Fruit fly (Drosophila melanogaster) whole organism, embryonic: ENCODE results near the gene CG46059.
A peak's percentile ranks its signal among the peaks of the same experiment; 100 is the strongest.

Source experiments
- ATbp ChIP-seq: fragments of 200-800 bp; sonication (Bioruptor generic); optimal IDR thresholded peaks from 2 replicates; lab custom pipeline; 2017; ENCODE audit warnings: missing biosample characterization, mild to moderate bottlenecking, missing genetic modification characterization, missing genetic modification reagents
- CG11398 ChIP-seq: fragments of 200-800 bp; sonication (Bioruptor generic); optimal IDR thresholded peaks from 2 replicates; lab custom pipeline; 2016; ENCODE audit warnings: missing biosample characterization, missing genetic modification characterization
- CG11560 ChIP-seq: fragments of 200-800 bp; sonication (Bioruptor generic); IDR thresholded peaks from 3 replicates; pipeline ENCODE4 v1.3.6; 2022; ENCODE audit warnings: missing biosample characterization, missing genetic modification characterization
- CG12299 ChIP-seq: fragments of 200-800 bp; sonication (Bioruptor generic); optimal IDR thresholded peaks from 2 replicates; lab custom pipeline; 2018; ENCODE audit warnings: missing biosample characterization, mild to moderate bottlenecking, missing genetic modification characterization
- CG12744 ChIP-seq: fragments of 200-800 bp; sonication (Bioruptor generic); optimal IDR thresholded peaks from 2 replicates; lab custom pipeline; 2016; ENCODE audit warnings: missing biosample characterization, missing genetic modification characterization
- CG14667 ChIP-seq: fragments of 200-800 bp; sonication (Bioruptor generic); IDR thresholded peaks from 2 replicates; pipeline ENCODE4 v1.3.6; 2022; ENCODE audit warnings: missing biosample characterization, missing genetic modification characterization
- CG17385 ChIP-seq: fragments of 200-800 bp; sonication (Bioruptor generic); optimal IDR thresholded peaks from 3 replicates; lab custom pipeline; 2018; ENCODE audit warnings: missing biosample characterization, mild to moderate bottlenecking, missing genetic modification characterization
- CG17802 ChIP-seq: fragments of 200-800 bp; sonication (Bioruptor generic); optimal IDR thresholded peaks from 2 replicates; lab custom pipeline; 2018; ENCODE audit warnings: missing biosample characterization, mild to moderate bottlenecking, missing genetic modification characterization, moderate library complexity
- CG17829 ChIP-seq: fragments of 200-800 bp; optimal IDR thresholded peaks from 2 replicates; lab custom pipeline; 2019; ENCODE audit warnings: missing biosample characterization, mild to moderate bottlenecking, missing genetic modification characterization, moderate library complexity
- CG17912 ChIP-seq: fragments of 200-800 bp; sonication (Bioruptor generic); optimal IDR thresholded peaks from 2 replicates; lab custom pipeline; 2018; ENCODE audit warnings: missing biosample characterization, mild to moderate bottlenecking, missing genetic modification characterization
- CG18619 ChIP-seq: fragments of 200-800 bp; sonication (Bioruptor generic); optimal IDR thresholded peaks from 3 replicates; lab custom pipeline; 2017; ENCODE audit warnings: missing biosample characterization, mild to moderate bottlenecking, missing genetic modification characterization
- CG30020 ChIP-seq: fragments of 200-800 bp; optimal IDR thresholded peaks from 2 replicates; lab custom pipeline; 2019; ENCODE audit warnings: missing biosample characterization, mild to moderate bottlenecking, missing genetic modification characterization, moderate library complexity
- CG3065 ChIP-seq: fragments of 200-800 bp; sonication (Bioruptor generic); optimal IDR thresholded peaks from 2 replicates; lab custom pipeline; 2016; ENCODE audit warnings: missing biosample characterization, missing genetic modification characterization
- CG7357 ChIP-seq: fragments of 200-800 bp; sonication (Bioruptor generic); IDR thresholded peaks from 3 replicates; pipeline ENCODE4 v1.3.6; 2022; ENCODE audit warnings: missing biosample characterization, missing genetic modification characterization
- CG8388 ChIP-seq: fragments of 200-800 bp; sonication (Bioruptor generic); optimal IDR thresholded peaks from 2 replicates; lab custom pipeline; 2019; ENCODE audit warnings: missing biosample characterization, mild to moderate bottlenecking, missing genetic modification characterization, moderate library complexity
- CG8765 ChIP-seq: fragments of 200-800 bp; sonication (Bioruptor generic); IDR thresholded peaks from 2 replicates; pipeline ENCODE4 v1.3.6; 2022; ENCODE audit warnings: missing biosample characterization, missing genetic modification characterization
- CG8944 ChIP-seq: fragments of 200-800 bp; sonication (Bioruptor generic); optimal IDR thresholded peaks from 3 replicates; lab custom pipeline; 2016; ENCODE audit warnings: missing biosample characterization, missing genetic modification characterization
- CG9437 ChIP-seq: fragments of 200-800 bp; sonication (Bioruptor generic); optimal IDR thresholded peaks from 2 replicates; lab custom pipeline; 2018; ENCODE audit warnings: missing biosample characterization, mild to moderate bottlenecking, missing genetic modification characterization
- Camta ChIP-seq: fragments of 200-800 bp; sonication (Bioruptor generic); optimal IDR thresholded peaks from 2 replicates; lab custom pipeline; 2016; ENCODE audit warnings: missing biosample characterization, missing genetic modification characterization
- CrebB ChIP-seq: fragments of 200-800 bp; sonication (Bioruptor generic); optimal IDR thresholded peaks from 3 replicates; lab custom pipeline; 2018; ENCODE audit warnings: missing biosample characterization, mild to moderate bottlenecking, missing genetic modification characterization
- Dad ChIP-seq: fragments of 200-800 bp; sonication (Bioruptor generic); optimal IDR thresholded peaks from 3 replicates; lab custom pipeline; 2016; ENCODE audit warnings: missing biosample characterization, missing genetic modification characterization
- Deaf1 ChIP-seq: fragments of 200-800 bp; optimal IDR thresholded peaks from 3 replicates; lab custom pipeline; 2019; ENCODE audit warnings: missing biosample characterization, mild to moderate bottlenecking, missing genetic modification characterization, moderate library complexity
- Dip3 ChIP-seq: fragments of 200-800 bp; sonication (Bioruptor generic); optimal IDR thresholded peaks from 3 replicates; lab custom pipeline; 2016; ENCODE audit warnings: missing biosample characterization, missing genetic modification characterization
- Dp ChIP-seq: fragments of 200-800 bp; sonication (Bioruptor generic); optimal IDR thresholded peaks from 2 replicates; lab custom pipeline; 2018; ENCODE audit warnings: missing biosample characterization, mild to moderate bottlenecking, missing genetic modification characterization, moderate library complexity
- Hey ChIP-seq: fragments of 200-800 bp; sonication (Bioruptor generic); optimal IDR thresholded peaks from 3 replicates; lab custom pipeline; 2018; ENCODE audit warnings: missing biosample characterization, mild to moderate bottlenecking, missing genetic modification characterization
- Hmr ChIP-seq: fragments of 200-800 bp; sonication (Bioruptor generic); optimal IDR thresholded peaks from 3 replicates; lab custom pipeline; 2017; ENCODE audit warnings: mild to moderate bottlenecking, missing biosample characterization, missing genetic modification reagents, missing genetic modification characterization
- Lim3 ChIP-seq: fragments of 200-800 bp; sonication (Bioruptor generic); IDR thresholded peaks from 2 replicates; pipeline ENCODE4 v1.3.6; 2022; ENCODE audit warnings: missing biosample characterization, missing genetic modification characterization
- Med ChIP-seq: fragments of 200-800 bp; sonication (Bioruptor generic); peaks from one replicate; lab custom pipeline; 2016; ENCODE audit warnings: missing biosample characterization, missing genetic modification characterization, mild to moderate bottlenecking, inconsistent platforms, moderate library complexity
- Myb ChIP-seq: fragments of 200-800 bp; sonication (Bioruptor generic); optimal IDR thresholded peaks from 2 replicates; lab custom pipeline; 2016; ENCODE audit warnings: missing biosample characterization, missing genetic modification characterization
- bsh ChIP-seq, 2 experiments: fragments of 200-800 bp; sonication (Bioruptor generic); optimal IDR thresholded peaks; 2 replicates each; lab custom pipeline; 2017 to 2018; ENCODE audit warnings: mild to moderate bottlenecking in 2 of 2, missing biosample characterization in 2 of 2, missing genetic modification characterization in 2 of 2, moderate library complexity in 1 of 2
- chn ChIP-seq: fragments of 200-800 bp; sonication (Bioruptor generic); optimal IDR thresholded peaks from 2 replicates; lab custom pipeline; 2016; ENCODE audit warnings: missing biosample characterization, missing genetic modification characterization
- crc ChIP-seq: fragments of 200-800 bp; sonication (Bioruptor generic); optimal IDR thresholded peaks from 2 replicates; lab custom pipeline; 2016; ENCODE audit warnings: missing biosample characterization, missing genetic modification characterization
- crol ChIP-seq: fragments of 200-800 bp; sonication (Bioruptor generic); IDR thresholded peaks from 2 replicates; pipeline ENCODE4 v1.3.6; 2022; ENCODE audit warnings: missing biosample characterization, missing genetic modification characterization
- exex ChIP-seq: fragments of 200-800 bp; sonication (Bioruptor generic); optimal IDR thresholded peaks from 4 replicates; lab custom pipeline; 2018; ENCODE audit warnings: missing biosample characterization, mild to moderate bottlenecking, missing genetic modification characterization, moderate library complexity
- gcm ChIP-seq: fragments of 200-800 bp; sonication (Bioruptor generic); optimal IDR thresholded peaks from 2 replicates; lab custom pipeline; 2019; ENCODE audit warnings: missing biosample characterization, mild to moderate bottlenecking, missing genetic modification characterization, moderate library complexity
- gfzf ChIP-seq: fragments of 200-800 bp; sonication (Bioruptor generic); optimal IDR thresholded peaks from 2 replicates; lab custom pipeline; 2016; ENCODE audit warnings: missing biosample characterization, mild to moderate bottlenecking, missing genetic modification characterization, moderate library complexity
- ken ChIP-seq: fragments of 200-800 bp; sonication (Bioruptor generic); IDR thresholded peaks from 3 replicates; pipeline ENCODE4 v1.3.6; 2022; ENCODE audit warnings: missing biosample characterization, missing genetic modification characterization
- mld ChIP-seq: fragments of 200-800 bp; sonication (Bioruptor generic); IDR thresholded peaks from 3 replicates; pipeline ENCODE4 v1.3.6; 2022; ENCODE audit warnings: missing biosample characterization, missing genetic modification characterization; ENCODE audit not compliant: partially characterized antibody
- org-1 ChIP-seq: fragments of 200-800 bp; sonication (Bioruptor generic); optimal IDR thresholded peaks from 2 replicates; lab custom pipeline; 2017; ENCODE audit warnings: missing biosample characterization, missing genetic modification characterization
- pfk ChIP-seq: fragments of 200-800 bp; sonication (Bioruptor generic); optimal IDR thresholded peaks from 2 replicates; lab custom pipeline; 2018; ENCODE audit warnings: missing biosample characterization, mild to moderate bottlenecking, missing genetic modification characterization, moderate library complexity
- pita ChIP-seq: fragments of 200-800 bp; sonication (Bioruptor generic); optimal IDR thresholded peaks from 2 replicates; lab custom pipeline; 2017; ENCODE audit warnings: missing biosample characterization, mild to moderate bottlenecking, missing genetic modification characterization
- pros ChIP-seq: fragments of 200-800 bp; sonication (Bioruptor generic); optimal IDR thresholded peaks from 3 replicates; lab custom pipeline; 2019; ENCODE audit warnings: missing biosample characterization, mild to moderate bottlenecking, missing genetic modification characterization, moderate library complexity
- repo ChIP-seq: fragments of 200-800 bp; sonication (Bioruptor generic); optimal IDR thresholded peaks from 2 replicates; lab custom pipeline; 2016; ENCODE audit warnings: missing biosample characterization, missing genetic modification characterization
- rib ChIP-seq: fragments of 200-800 bp; sonication (Bioruptor generic); IDR thresholded peaks from 2 replicates; pipeline ENCODE4 v1.3.6; 2022; ENCODE audit warnings: missing biosample characterization, missing genetic modification characterization
- sd ChIP-seq: fragments of 200-800 bp; sonication (Bioruptor generic); optimal IDR thresholded peaks from 3 replicates; lab custom pipeline; 2018; ENCODE audit warnings: missing biosample characterization, mild to moderate bottlenecking, missing genetic modification characterization, moderate library complexity
- sisA ChIP-seq: fragments of 200-800 bp; sonication (Bioruptor generic); IDR thresholded peaks from 2 replicates; pipeline ENCODE4 v1.3.6; 2022; ENCODE audit warnings: missing biosample characterization, missing genetic modification characterization
- sr ChIP-seq: fragments of 200-800 bp; sonication (Bioruptor generic); IDR thresholded peaks from 3 replicates; pipeline ENCODE4 v1.3.6; 2022; ENCODE audit warnings: missing biosample characterization, missing genetic modification characterization
- tgo ChIP-seq: fragments of 200-800 bp; sonication (Bioruptor generic); IDR thresholded peaks from 3 replicates; pipeline ENCODE4 v1.3.6; 2022; ENCODE audit warnings: missing biosample characterization, missing genetic modification characterization
- vvl ChIP-seq: fragments of 200-800 bp; sonication (Bioruptor generic); IDR thresholded peaks from 2 replicates; pipeline ENCODE4 v1.3.6; 2022; ENCODE audit warnings: missing biosample characterization, missing genetic modification characterization
- zf30C ChIP-seq: fragments of 200-800 bp; sonication (Bioruptor generic); optimal IDR thresholded peaks from 3 replicates; lab custom pipeline; 2018; ENCODE audit warnings: missing biosample characterization, mild to moderate bottlenecking, missing genetic modification characterization

Gene CG46059

DNA sequence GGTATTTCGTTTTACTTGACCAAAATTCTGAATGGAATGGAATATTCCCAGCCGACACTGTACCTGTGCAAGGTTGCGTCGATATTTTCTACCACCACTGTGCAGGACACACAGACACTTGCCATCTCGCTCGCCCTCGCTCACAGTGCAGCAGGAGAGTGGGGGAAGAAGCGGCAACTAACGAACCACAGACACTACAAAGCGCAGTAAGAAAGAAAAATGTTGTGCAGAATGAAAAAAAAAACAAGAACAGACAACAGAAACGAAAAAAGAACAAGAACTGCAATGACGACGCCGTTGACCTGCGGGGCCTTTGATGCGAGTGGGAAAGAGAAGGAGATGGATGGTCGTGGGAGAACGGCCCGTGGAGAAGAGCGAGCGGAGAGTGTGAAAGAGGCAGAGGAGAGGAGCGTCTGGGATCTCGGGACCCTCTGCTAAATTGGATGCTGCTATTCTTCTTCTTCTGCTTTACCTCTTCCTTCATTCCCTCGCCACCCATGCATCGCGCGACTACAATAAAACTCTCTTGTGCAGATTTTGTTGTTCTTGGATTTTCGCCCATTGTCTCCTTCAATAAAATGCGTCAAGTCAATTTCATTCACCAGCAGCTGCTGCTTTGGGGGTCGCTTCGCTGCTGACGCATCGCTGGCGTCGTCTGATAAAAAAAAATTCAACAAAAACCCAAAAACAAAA is 22.1 kb downstream of the CG46059 start (continued):
- TF ChIP-seq CG9437 (no peak), Dad (GFP tag; lab: Kevin White, UChicago) (no peak), CG11560 (no peak), repo (no peak), CG3065 (GFP tag; lab: Kevin White, UChicago) (no peak), chn (peak; percentile 10), Hmr (no peak), Myb (GFP tag; lab: Kevin White, UChicago) (no peak), CG11398 (no peak), CG8388 (peak; percentile 45), gcm (GFP tag; lab: Kevin White, UChicago) (no peak), pros (GFP tag; lab: Kevin White, UChicago) (peak; percentile 74), sr (no peak), CG30020 (tag; lab: Kevin White, UChicago) (no peak), vvl (GFP tag; lab: Robert Waterston, UW) (no peak), CG8765 (GFP tag; lab: Robert Waterston, UW) (no peak), Camta (GFP tag; lab: Kevin White, UChicago) (no peak), CG18619 (GFP tag; lab: Kevin White, UChicago) (no peak), CG17385 (GFP tag; lab: Kevin White, UChicago) (peak; percentile 38), CG7357 (no peak), bsh (GFP tag; optimal IDR thresholded peaks at IDR 0.05; lab: Kevin White, UChicago) (peak in 1 of 2 experiments; percentile 94), crol (GFP tag; lab: Robert Waterston, UW) (peak; percentile 46), CrebB (tag; lab: Kevin White, UChicago) (no peak), CG17829 (tag; lab: Kevin White, UChicago) (no peak), exex (tag; lab: Kevin White, UChicago) (no peak), Hey (tag; lab: Kevin White, UChicago) (no peak), tgo (GFP tag; lab: Robert Waterston, UW) (no peak), mld (GFP tag; lab: Robert Waterston, UW) (no peak), gfzf (no peak), ken (GFP tag; lab: Robert Waterston, UW) (no peak), Med (GFP tag; lab: Kevin White, UChicago) (peak; percentile 13), rib (GFP tag; lab: Robert Waterston, UW) (0 out of 2 replicates have a peak, but pooled peaks have one; percentile 33), Lim3 (GFP tag; lab: Robert Waterston, UW) (no peak), sd (no peak)

DNA sequence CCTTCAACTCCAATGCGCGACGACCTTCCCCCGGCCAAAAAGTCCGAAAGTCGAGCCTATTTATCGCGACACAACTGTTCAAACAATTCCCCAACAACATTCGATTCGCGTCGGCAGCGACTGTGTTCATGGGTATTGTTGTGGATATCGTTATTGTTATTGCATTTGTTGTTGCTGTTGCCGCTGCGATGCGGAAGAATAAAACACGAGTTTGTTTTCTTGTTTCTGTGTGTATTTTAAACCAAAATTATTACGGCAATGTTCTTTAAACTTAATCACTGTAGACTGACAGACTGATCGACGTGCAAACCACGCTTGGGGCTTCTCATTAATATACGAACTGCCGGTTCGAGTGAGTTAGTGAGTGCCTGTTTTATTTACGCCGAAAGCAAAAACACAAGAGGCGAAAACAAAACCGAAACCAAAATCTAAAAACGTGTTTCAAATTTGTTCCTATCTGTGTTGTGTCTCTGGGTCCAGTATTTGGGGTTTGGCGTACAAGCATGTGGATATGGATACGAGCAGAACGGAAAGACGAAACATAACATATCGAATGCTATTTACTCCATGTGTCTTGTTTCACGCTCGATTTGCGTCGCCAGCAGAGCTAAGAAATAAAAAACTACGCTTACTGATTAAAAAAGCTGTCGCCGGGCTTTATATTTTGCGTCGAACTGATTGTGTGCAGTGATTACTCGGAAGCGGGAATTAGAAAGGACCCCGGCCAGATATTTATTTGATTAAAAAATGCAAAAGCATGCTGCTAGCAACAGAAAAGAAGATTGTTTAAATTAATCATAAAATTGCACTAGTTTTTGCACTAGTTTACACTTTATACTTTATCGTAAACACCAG is 23.8 kb downstream of the CG46059 start:
- no peak for TF ChIP-seq CG17802
- no peak for TF ChIP-seq ATbp
- no peak for TF ChIP-seq CG14667 (GFP tag; lab: Robert Waterston, UW)
- peak; percentile 84 for TF ChIP-seq pfk (GFP tag; lab: Kevin White, UChicago)
- no peak for TF ChIP-seq CG12299 (tag; lab: Kevin White, UChicago)
- no peak for TF ChIP-seq CG8944 (GFP tag; lab: Kevin White, UChicago)
- TF ChIP-seq gcm (GFP tag; lab: Kevin White, UChicago), result no peak
- no peak for TF ChIP-seq zf30C
- TF ChIP-seq crc (GFP tag; lab: Kevin White, UChicago), result no peak
- no peak; the same call in 1 of the 2 replicates for TF ChIP-seq sisA (GFP tag; lab: Robert Waterston, UW)
- TF ChIP-seq org-1 (GFP tag; lab: Kevin White, UChicago), result no peak
- TF ChIP-seq CG17912 (GFP tag; lab: Kevin White, UChicago), result no peak
- no peak for TF ChIP-seq Deaf1
- no peak for TF ChIP-seq CG12744
- TF ChIP-seq pita, result no peak
- no peak for TF ChIP-seq Dip3
- TF ChIP-seq Dp (GFP tag; lab: Kevin White, UChicago), result no peak
